Worm (Caenorhabditis elegans) whole organism, young adult: ENCODE results near the gene igdb-3.

ENCODE experiments used
- attf-3 ChIP-seq: fragments of 200-800 bp; sonication (Bioruptor generic); conservative IDR thresholded peaks from 2 replicates; pipeline ENCODE4 v1.3.6; 2022; ENCODE audit warnings: missing genetic modification reagents, missing genetic modification characterization, missing compliant biosample characterization
- pha-4 ChIP-seq: fragments of 150-350 bp; sonication (generic microtip); optimal IDR thresholded peaks from 2 replicates; lab custom pipeline; 2014; ENCODE audit warnings: missing biosample characterization, missing genetic modification reagents, missing genetic modification characterization
- sptf-2 ChIP-seq: fragments of 200-800 bp; sonication (Bioruptor generic); optimal IDR thresholded peaks from 2 replicates; lab custom pipeline; 2018; ENCODE audit warnings: mild to moderate bottlenecking, missing genetic modification characterization, missing compliant biosample characterization
- ztf-25 ChIP-seq: fragments of 200-800 bp; sonication (Bioruptor generic); IDR thresholded peaks from 2 replicates; pipeline ENCODE4 v1.3.6; 2022; ENCODE audit warnings: missing genetic modification reagents, missing genetic modification characterization, missing compliant biosample characterization

DNA sequence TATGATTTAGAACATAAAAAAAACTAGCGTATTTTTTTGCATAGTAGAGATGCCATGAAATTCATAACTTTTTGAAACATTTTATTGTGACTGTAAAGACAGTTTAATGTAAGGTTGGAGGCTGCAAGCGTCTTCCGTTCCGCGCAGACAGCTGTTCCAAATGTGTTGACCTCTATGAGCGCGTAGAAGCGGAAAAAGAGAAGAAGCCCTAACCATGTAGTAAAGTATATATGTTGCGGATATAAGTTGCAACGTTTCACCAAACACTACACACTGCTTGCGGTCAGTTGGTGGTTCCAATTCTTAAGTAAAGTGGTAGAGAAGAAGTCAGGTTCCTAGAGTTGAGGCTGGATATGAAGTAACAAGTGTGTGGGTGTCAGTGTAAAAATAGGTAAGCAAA, 3.4 kb downstream of the igdb-3 start:
- TF ChIP-seq ztf-25 (GFP tag; lab: Robert Waterston, UW): no peak
- TF ChIP-seq pha-4: no peak
- no peak for TF ChIP-seq attf-3 (GFP tag; lab: Robert Waterston, UW)
- TF ChIP-seq sptf-2 (GFP tag; lab: Kevin White, UChicago): no peak
